Worm (Caenorhabditis elegans) whole organism, L4/young adult: ENCODE data around the gene M176.5.

Experiments
- W03F9.2 ChIP-seq: fragments of 150-350 bp; optimal IDR thresholded peaks from 2 replicates; lab custom pipeline; 2014; ENCODE audit warnings: missing biosample characterization, missing genetic modification characterization
- dao-5 ChIP-seq: sonication (generic microtip); optimal IDR thresholded peaks from 2 replicates; lab custom pipeline; 2016; ENCODE audit warnings: missing genotype, missing genetic modification characterization, moderate library complexity, missing compliant biosample characterization
- him-1 ChIP-seq: sonication (generic microtip); optimal IDR thresholded peaks from 2 replicates; lab custom pipeline; 2016; ENCODE audit warnings: missing genotype, missing genetic modification reagents, missing genetic modification characterization, missing compliant biosample characterization

DNA sequence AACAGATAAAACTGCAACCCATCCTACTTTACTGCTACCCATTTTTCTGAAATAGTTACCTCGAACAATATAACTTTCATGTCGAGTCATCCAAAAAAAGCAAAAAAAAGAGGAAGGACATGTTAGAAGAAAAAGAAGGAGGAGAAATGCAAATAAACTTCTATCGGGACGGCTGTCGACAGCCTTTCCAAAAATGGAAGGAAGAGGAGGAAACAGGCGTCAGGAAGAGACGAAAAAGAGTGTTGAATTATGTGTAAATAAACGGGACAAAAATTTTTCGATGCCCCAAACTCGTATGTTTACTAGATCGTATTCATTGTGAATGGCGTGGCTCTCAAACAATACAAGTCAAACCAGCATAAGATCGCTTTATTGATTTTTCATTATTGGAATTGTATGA lies at the start of gene M176.5:
- no peak for TF ChIP-seq dao-5 (tag; lab: Kevin White, UChicago)
- no peak for TF ChIP-seq him-1 (tag; lab: Kevin White, UChicago)
- TF ChIP-seq W03F9.2 (tag; lab: Kevin White, UChicago), result no peak
